Fruit fly (Drosophila melanogaster): ENCODE measurements around the gene Rox8.

The Rox8 gene

DNA sequence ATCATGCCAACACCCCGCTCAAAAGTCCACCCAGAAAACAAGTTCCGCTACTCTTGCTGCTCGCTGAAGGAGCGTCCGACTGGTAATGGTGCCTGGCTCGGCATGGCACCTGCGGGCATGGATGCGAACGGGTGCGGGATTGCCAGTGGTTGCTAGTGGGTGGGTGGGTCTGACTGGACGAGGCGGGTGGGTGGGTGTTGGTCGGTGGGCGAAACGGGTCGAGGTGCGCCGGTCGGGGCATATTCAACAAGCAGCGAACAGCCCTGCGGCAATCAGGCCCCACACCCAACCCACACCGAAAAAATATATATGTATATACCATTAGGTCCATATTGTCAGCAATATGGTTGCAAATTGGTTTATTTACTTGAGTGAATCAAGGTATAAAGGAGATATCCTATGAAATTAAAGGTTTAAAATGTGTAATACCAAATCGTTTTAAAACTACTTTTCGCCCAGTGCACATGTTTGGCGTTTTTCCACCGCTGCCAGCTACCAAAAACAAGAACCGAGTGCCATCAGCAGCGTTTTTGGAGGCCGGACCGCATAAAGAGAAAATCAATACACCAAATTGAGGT, 37.3 kb downstream of the Rox8 start (continued):
- TF ChIP-seq Mad (GFP tag; optimal IDR thresholded peaks at IDR 0.05), result peak; percentile 5
- peak; percentile 51; the same call in 1 of the 2 replicates for TF ChIP-seq Awh (GFP tag; IDR thresholded peaks at IDR 0.05)
- peak; percentile 10 for TF ChIP-seq CG15601 (tag; optimal IDR thresholded peaks at IDR 0.05)
- peak; percentile 75 for TF ChIP-seq CG11695 (GFP tag; IDR thresholded peaks at IDR 0.05)
- peak; percentile 57 for TF ChIP-seq B-H1 (GFP tag; IDR thresholded peaks at IDR 0.05)
- peak; percentile 68 for TF ChIP-seq CG6689 (GFP tag; IDR thresholded peaks at IDR 0.05)
- peak in 1 of 2 experiments; percentile 36 for TF ChIP-seq Eip74EF (GFP tag; optimal IDR thresholded peaks at IDR 0.05)
- TF ChIP-seq CG31441 (GFP tag; IDR thresholded peaks at IDR 0.05), result peak; percentile 61
- no peak for TF ChIP-seq CG15073 (GFP tag; optimal IDR thresholded peaks at IDR 0.05)
- no peak for TF ChIP-seq wek (GFP tag; optimal IDR thresholded peaks at IDR 0.05)
- TF ChIP-seq scrt (GFP tag; optimal IDR thresholded peaks at IDR 0.05), result peak; percentile 82
- TF ChIP-seq maf-S (GFP tag; optimal IDR thresholded peaks at IDR 0.05), result no peak
- no peak for TF ChIP-seq CG4282 (GFP tag; optimal IDR thresholded peaks at IDR 0.05)
- TF ChIP-seq CG31365 (tag; optimal IDR thresholded peaks at IDR 0.05), result no peak
- no peak for TF ChIP-seq sima (GFP tag; optimal IDR thresholded peaks at IDR 0.05)
- TF ChIP-seq Atf6 (GFP tag; IDR thresholded peaks at IDR 0.05), result peak; percentile 76
- TF ChIP-seq CG8281 (tag; optimal IDR thresholded peaks at IDR 0.05), result no peak
- peak; percentile 62 for TF ChIP-seq tap (tag; optimal IDR thresholded peaks at IDR 0.05)
- peak; percentile 78 for TF ChIP-seq CG15269 (tag; optimal IDR thresholded peaks at IDR 0.05)
- no peak for TF ChIP-seq sqz (GFP tag; optimal IDR thresholded peaks at IDR 0.05)
- TF ChIP-seq CG8388 (GFP tag; optimal IDR thresholded peaks at IDR 0.05), result peak; percentile 30
- peak; percentile 60; the same call in 1 of the 3 replicates for TF ChIP-seq zfh1 (GFP tag; IDR thresholded peaks at IDR 0.05)
- no peak for TF ChIP-seq ham (GFP tag; IDR thresholded peaks at IDR 0.05)
- TF ChIP-seq otp (GFP tag; IDR thresholded peaks at IDR 0.05), result peak; percentile 61; the same call in 1 of the 3 replicates
- TF ChIP-seq CG16863 (GFP tag; optimal IDR thresholded peaks at IDR 0.05), result no peak
- peak; percentile 62; the same call in 1 of the 3 replicates for TF ChIP-seq CG11560 (tag; IDR thresholded peaks at IDR 0.05)
- peak; percentile 58 for TF ChIP-seq gsb (GFP tag; IDR thresholded peaks at IDR 0.05)
- TF ChIP-seq CG9727 (GFP tag; optimal IDR thresholded peaks at IDR 0.05), result peak; percentile 56
- no peak for TF ChIP-seq Poxn (GFP tag; IDR thresholded peaks at IDR 0.05)
- peak in 1 of 2 experiments; percentile 73 for TF ChIP-seq Hr51 (GFP tag; optimal IDR thresholded peaks at IDR 0.05)
- TF ChIP-seq Dbx (GFP tag; IDR thresholded peaks at IDR 0.05), result peak; percentile 83
- no peak for TF ChIP-seq dm (GFP tag; optimal IDR thresholded peaks at IDR 0.05)
- no peak for TF ChIP-seq chm (GFP tag; IDR thresholded peaks at IDR 0.05)
- TF ChIP-seq PHDP (tag; optimal IDR thresholded peaks at IDR 0.05), result peak; percentile 66
- peak; percentile 64; the same call in 1 of the 3 replicates for TF ChIP-seq C15 (GFP tag; IDR thresholded peaks at IDR 0.05)
- no peak for TF ChIP-seq CG3065 (GFP tag; optimal IDR thresholded peaks at IDR 0.05)
- TF ChIP-seq NfI (GFP tag; optimal IDR thresholded peaks at IDR 0.05), result peak; percentile 49
- TF ChIP-seq Ets97D (GFP tag; optimal IDR thresholded peaks at IDR 0.05), result no peak
- no peak for TF ChIP-seq D (optimal IDR thresholded peaks at IDR 0.05)
- no peak for TF ChIP-seq D (GFP tag; optimal IDR thresholded peaks at IDR 0.05)
- TF ChIP-seq cwo (GFP tag; optimal IDR thresholded peaks at IDR 0.05), result peak; percentile 57
- no peak for TF ChIP-seq Abd-B (GFP tag; optimal IDR thresholded peaks at IDR 0.05)
- no peak for TF ChIP-seq CG33213 (GFP tag; optimal IDR thresholded peaks at IDR 0.05)
- TF ChIP-seq BEAF-32 (GFP tag; optimal IDR thresholded peaks at IDR 0.05), result no peak
- TF ChIP-seq grau (tag; optimal IDR thresholded peaks at IDR 0.05), result peak; percentile 74
- no peak for TF ChIP-seq shn (GFP tag; optimal IDR thresholded peaks at IDR 0.05)
- TF ChIP-seq CG4360 (GFP tag; IDR thresholded peaks at IDR 0.05), result no peak
- no peak for TF ChIP-seq en (GFP tag; optimal IDR thresholded peaks at IDR 0.05)
- TF ChIP-seq so (GFP tag; IDR thresholded peaks at IDR 0.05), result peak; percentile 48; the same call in 1 of the 3 replicates
- peak; percentile 41 for TF ChIP-seq az2 (GFP tag; optimal IDR thresholded peaks at IDR 0.05)
- TF ChIP-seq CG4820 (GFP tag; optimal IDR thresholded peaks at IDR 0.05), result no peak

Data from whole organism, embryonic.